Worm (Caenorhabditis elegans): ENCODE results near the gene ztf-16.

ztf-16 gene

ce11 chrX:4794062-4794461, 17.3 kb downstream of the ztf-16 start (continued):
- TF ChIP-seq ama-1 (optimal IDR thresholded peaks at IDR 0.05) (no peak), efl-1 (optimal IDR thresholded peaks at IDR 0.05) (no peak), efl-1 (GFP tag; optimal IDR thresholded peaks at IDR 0.05 in 1 of 2) (peak in 1 of 2 experiments; percentile 33), skn-1 (tag; optimal IDR thresholded peaks at IDR 0.05) (no peak), C16A3.4 (tag; optimal IDR thresholded peaks at IDR 0.05) (no peak), pag-3 (tag; optimal IDR thresholded peaks at IDR 0.05; ENCODE audit: borderline replicate concordance, insufficient read depth) (no peak), zag-1 (tag; optimal IDR thresholded peaks at IDR 0.05) (no peak), ztf-4 (tag; optimal IDR thresholded peaks at IDR 0.05) (no peak), grh-1 (GFP tag; IDR thresholded peaks at IDR 0.05) (no peak), nhr-237 (tag; optimal IDR thresholded peaks at IDR 0.05) (no peak), egl-13 (tag; optimal IDR thresholded peaks at IDR 0.05) (no peak), Y116A8C.19 (tag; optimal IDR thresholded peaks at IDR 0.05; ENCODE audit: borderline replicate concordance) (no peak), lin-14 (GFP tag; optimal IDR thresholded peaks at IDR 0.05) (peak; percentile 18), unc-30 (tag; optimal IDR thresholded peaks at IDR 0.05) (no peak), fkh-4 (tag; optimal IDR thresholded peaks at IDR 0.05; ENCODE audit: borderline replicate concordance) (no peak), mdl-1 (tag; optimal IDR thresholded peaks at IDR 0.05) (peak in 1 of 2 experiments; percentile 27), pax-3 (tag; optimal IDR thresholded peaks at IDR 0.05) (peak; percentile 20)

- TF ChIP-seq aly-2 (tag; optimal IDR thresholded peaks at IDR 0.05) (no peak), tbx-2 (tag; optimal IDR thresholded peaks at IDR 0.05) (no peak), sox-4 (tag; optimal IDR thresholded peaks at IDR 0.05) (no peak), jun-1 (tag; optimal IDR thresholded peaks at IDR 0.05) (no peak), nhr-47 (tag; optimal IDR thresholded peaks at IDR 0.05) (no peak), nhr-19 (GFP tag; conservative IDR thresholded peaks at IDR 0.05) (no peak), nhr-20 (tag; optimal IDR thresholded peaks at IDR 0.05) (no peak), pag-3 (tag; optimal IDR thresholded peaks at IDR 0.05; ENCODE audit: borderline replicate concordance, insufficient read depth) (no peak), nhr-12 (tag; optimal IDR thresholded peaks at IDR 0.05) (no peak)
These were observed 18.4 kb downstream of the ztf-16 start, which contains the start of gene F43C9.1 for ce11 chrX:4792979-4793378. Gene F43C9.1 (plus strand): TSS chrX:4793279.

ce11 chrX:4790614-4791013, 20.7 kb downstream of the ztf-16 start:
- TF ChIP-seq rnt-1 (tag; optimal IDR thresholded peaks at IDR 0.05) = no peak

- TF ChIP-seq lin-14 (GFP tag; optimal IDR thresholded peaks at IDR 0.05) (peak; percentile 52), dpl-1 (GFP tag; optimal IDR thresholded peaks at IDR 0.05) (peak in 1 of 3 experiments; percentile 23), nhr-20 (tag; optimal IDR thresholded peaks at IDR 0.05) (peak; percentile 58), elt-2 (tag; optimal IDR thresholded peaks at IDR 0.05) (peak; percentile 15), nhr-85 (tag) (peak; percentile 73), tbx-2 (tag; optimal IDR thresholded peaks at IDR 0.05) (peak; percentile 13), nhr-47 (tag; optimal IDR thresholded peaks at IDR 0.05) (peak; percentile 45), mdl-1 (tag; optimal IDR thresholded peaks at IDR 0.05) (peak in 1 of 2 experiments; percentile 42), efl-1 (optimal IDR thresholded peaks at IDR 0.05) (peak in 1 of 2 experiments; percentile 23), efl-1 (GFP tag; optimal IDR thresholded peaks at IDR 0.05 in 1 of 2) (peak in 1 of 2 experiments; percentile 0), skn-1 (tag; optimal IDR thresholded peaks at IDR 0.05) (peak; percentile 43), egl-27 (tag; optimal IDR thresholded peaks at IDR 0.05) (no peak), nhr-77 (tag; optimal IDR thresholded peaks at IDR 0.05) (peak; percentile 44), xbp-1 (tag; optimal IDR thresholded peaks at IDR 0.05) (peak; percentile 25), jun-1 (tag; optimal IDR thresholded peaks at IDR 0.05) (peak; percentile 38), lin-35 (GFP tag; optimal IDR thresholded peaks at IDR 0.05) (peak; percentile 13 to 64), lsy-2 (tag; optimal IDR thresholded peaks at IDR 0.05) (peak; percentile 5 to 62), nhr-71 (tag; optimal IDR thresholded peaks at IDR 0.05) (peak; percentile 62), zip-4 (GFP tag; optimal IDR thresholded peaks at IDR 0.05) (no peak), sup-37 (GFP tag; optimal IDR thresholded peaks at IDR 0.05) (no peak), zag-1 (tag; optimal IDR thresholded peaks at IDR 0.05) (no peak), nhr-90 (tag; optimal IDR thresholded peaks at IDR 0.05; ENCODE audit: poor library complexity) (peak; percentile 56), rnt-1 (tag; optimal IDR thresholded peaks at IDR 0.05) (peak; percentile 65), ets-5 (GFP tag; IDR thresholded peaks at IDR 0.05) (no peak), nhr-19 (GFP tag; conservative IDR thresholded peaks at IDR 0.05) (peak; percentile 44), ceh-82 (tag; optimal IDR thresholded peaks at IDR 0.05) (peak in 1 of 3 experiments; percentile 13), swsn-7 (tag; optimal IDR thresholded peaks at IDR 0.05) (peak; percentile 25), lir-3 (tag; optimal IDR thresholded peaks at IDR 0.05; ENCODE audit: poor library complexity) (peak; percentile 58), fos-1 (tag; optimal IDR thresholded peaks at IDR 0.05) (no peak), elt-3 (tag; optimal IDR thresholded peaks at IDR 0.05) (peak in 1 of 6 experiments; percentile 16), snu-23 (GFP tag; optimal IDR thresholded peaks at IDR 0.05) (peak; percentile 70)
These were observed 22.4 kb downstream of the ztf-16 start for ce11 chrX:4788958-4789357.

All from whole organism, L1 larva.